Fruit fly (Drosophila melanogaster) whole organism, wandering third instar larva: ENCODE results near the gene vrs.

Experiments
- Dfd ChIP-seq: fragments of >200 bp; optimal IDR thresholded peaks from 2 replicates; lab custom pipeline; 2017; ENCODE audit warnings: missing biosample characterization, missing genetic modification characterization
- HLH106 ChIP-seq: fragments of 200-800 bp; optimal IDR thresholded peaks from 3 replicates; lab custom pipeline; 2019; ENCODE audit warnings: missing biosample characterization, mild to moderate bottlenecking, missing genetic modification characterization, moderate library complexity
- Hnf4 ChIP-seq: fragments of 200-800 bp; sonication (Bioruptor generic); optimal IDR thresholded peaks from 2 replicates; lab custom pipeline; 2016; ENCODE audit warnings: missing biosample characterization, mild to moderate bottlenecking, missing genetic modification characterization
- N ChIP-seq: fragments of >200 bp; optimal IDR thresholded peaks from 2 replicates; lab custom pipeline; 2018; ENCODE audit warnings: missing biosample characterization, missing external identifiers, missing genetic modification characterization
- OdsH ChIP-seq: fragments of 200-800 bp; sonication (Bioruptor generic); optimal IDR thresholded peaks from 2 replicates; lab custom pipeline; 2016; ENCODE audit warnings: missing biosample characterization, mild to moderate bottlenecking, missing genetic modification characterization
- dl ChIP-seq, 2 experiments: fragments of 175-275, 200-275 bp in 1 of 2; fragments of 200-275 bp in 1 of 2; sonication (Bioruptor generic); optimal IDR thresholded peaks; lab custom pipeline; 2018; ENCODE audit warnings: mild to moderate bottlenecking in 2 of 2, missing biosample characterization in 2 of 2, missing genetic modification characterization in 2 of 2, moderate library complexity in 2 of 2; ENCODE audit not compliant: partially characterized antibody in 2 of 2, insufficient read depth in 1 of 2
- dmrt93B ChIP-seq: fragments of 200-800 bp; sonication (Bioruptor generic); optimal IDR thresholded peaks from 2 replicates; lab custom pipeline; 2018; ENCODE audit warnings: missing biosample characterization, mild to moderate bottlenecking, missing genetic modification characterization
- ey ChIP-seq: fragments of 200-800 bp; sonication (Bioruptor generic); optimal IDR thresholded peaks from 2 replicates; lab custom pipeline; 2016; ENCODE audit warnings: missing biosample characterization, missing genetic modification characterization
- h ChIP-seq: fragments of 200-800 bp; sonication (Bioruptor generic); optimal IDR thresholded peaks from 3 replicates; lab custom pipeline; 2016; ENCODE audit warnings: missing biosample characterization, mild to moderate bottlenecking, missing genetic modification characterization
- lola ChIP-seq: fragments of >200 bp; optimal IDR thresholded peaks from 2 replicates; lab custom pipeline; 2017; ENCODE audit warnings: missing biosample characterization, missing genetic modification characterization
- psq ChIP-seq: fragments of 200-800 bp; sonication (Bioruptor generic); optimal IDR thresholded peaks from 3 replicates; lab custom pipeline; 2017; ENCODE audit warnings: missing biosample characterization, mild to moderate bottlenecking, missing genetic modification characterization, moderate library complexity
- woc ChIP-seq: sonication (Bioruptor generic); optimal IDR thresholded peaks from 2 replicates; lab custom pipeline; 2016; ENCODE audit warnings: missing biosample characterization, mild to moderate bottlenecking, missing genetic modification characterization

DNA sequence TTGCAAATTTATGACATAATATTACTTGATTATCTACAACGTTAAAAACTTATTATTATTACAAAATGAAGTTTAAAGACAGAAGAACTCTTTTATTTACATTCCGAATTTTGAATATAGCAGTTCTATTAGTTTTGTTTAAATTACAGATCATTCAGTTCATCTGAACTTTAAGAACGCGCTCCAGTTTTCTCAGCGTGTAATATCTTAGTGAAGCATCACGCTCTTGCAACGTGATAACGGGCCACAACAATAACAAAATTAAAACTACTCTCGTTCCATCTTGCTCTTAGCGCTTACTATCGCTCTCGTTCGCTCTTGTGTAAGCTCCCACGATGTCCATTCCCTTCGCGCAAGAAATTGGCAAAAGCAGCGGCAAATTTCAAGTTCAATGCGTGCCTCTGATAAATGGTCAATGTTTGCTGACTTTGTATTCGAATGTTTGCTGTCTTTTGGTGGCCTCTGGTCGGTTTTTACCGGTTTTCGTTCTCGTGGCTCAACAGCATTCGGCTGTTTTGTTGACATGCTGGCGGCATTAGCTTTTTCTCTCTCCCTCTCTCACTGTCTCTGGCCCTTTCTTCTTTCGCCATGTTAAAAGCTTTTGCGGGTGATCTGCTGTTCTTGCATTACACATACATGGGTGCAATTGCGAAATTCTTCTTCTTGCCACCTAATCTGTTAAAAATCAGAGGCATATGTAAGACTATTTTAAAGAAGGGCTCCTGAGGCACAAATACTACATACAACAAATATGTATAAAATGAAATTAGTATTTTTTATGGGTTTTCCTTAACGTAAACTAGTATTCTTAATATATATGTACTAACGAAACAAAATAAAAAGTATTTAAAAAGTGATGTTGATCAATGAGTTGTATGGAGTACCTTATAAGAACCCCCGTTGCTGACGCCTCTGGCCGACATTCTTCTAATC is 4.6 kb upstream of the vrs start:
- TF ChIP-seq h, result peak; percentile 90
- TF ChIP-seq woc (GFP tag; lab: Kevin White, UChicago), result peak; percentile 37
- TF ChIP-seq dl (GFP tag; optimal IDR thresholded peaks at IDR 0.05; lab: Kevin White, UChicago; ENCODE audit: insufficient read depth in 1 of 2, partially characterized antibody in 2 of 2), result no peak
- TF ChIP-seq psq, result peak; percentile 72
- TF ChIP-seq HLH106, result peak; percentile 79
- peak; percentile 83 for TF ChIP-seq OdsH (GFP tag; lab: Kevin White, UChicago)
- peak; percentile 68 for TF ChIP-seq ey (GFP tag; lab: Kevin White, UChicago)
- no peak for TF ChIP-seq Dfd (GFP tag; lab: Kevin White, UChicago)
- TF ChIP-seq lola, result no peak
- TF ChIP-seq N (GFP tag; lab: Kevin White, UChicago), result no peak
- peak; percentile 38 for TF ChIP-seq Hnf4 (GFP tag; lab: Kevin White, UChicago)
- TF ChIP-seq dmrt93B, result peak; percentile 44
